Fruit fly (Drosophila melanogaster) whole organism, wandering third instar larva: ENCODE results near the gene SsRbeta.

Experiments used
- HLH106 ChIP-seq: fragments of 200-800 bp; optimal IDR thresholded peaks from 3 replicates; lab custom pipeline; 2019; ENCODE audit warnings: missing biosample characterization, mild to moderate bottlenecking, missing genetic modification characterization, moderate library complexity
- Sp1 ChIP-seq: fragments of 200-800 bp; sonication (Bioruptor generic); optimal IDR thresholded peaks from 3 replicates; lab custom pipeline; 2019; ENCODE audit warnings: missing biosample characterization, mild to moderate bottlenecking, missing genetic modification characterization, moderate library complexity
- foxo ChIP-seq, 2 experiments: fragments of 200-800 bp; sonication (Bioruptor generic); optimal IDR thresholded peaks; 2 replicates in 1 of 2; 3 replicates in 1 of 2; lab custom pipeline; 2016 to 2017; ENCODE audit warnings: missing biosample characterization in 2 of 2, missing genetic modification characterization in 2 of 2

DNA sequence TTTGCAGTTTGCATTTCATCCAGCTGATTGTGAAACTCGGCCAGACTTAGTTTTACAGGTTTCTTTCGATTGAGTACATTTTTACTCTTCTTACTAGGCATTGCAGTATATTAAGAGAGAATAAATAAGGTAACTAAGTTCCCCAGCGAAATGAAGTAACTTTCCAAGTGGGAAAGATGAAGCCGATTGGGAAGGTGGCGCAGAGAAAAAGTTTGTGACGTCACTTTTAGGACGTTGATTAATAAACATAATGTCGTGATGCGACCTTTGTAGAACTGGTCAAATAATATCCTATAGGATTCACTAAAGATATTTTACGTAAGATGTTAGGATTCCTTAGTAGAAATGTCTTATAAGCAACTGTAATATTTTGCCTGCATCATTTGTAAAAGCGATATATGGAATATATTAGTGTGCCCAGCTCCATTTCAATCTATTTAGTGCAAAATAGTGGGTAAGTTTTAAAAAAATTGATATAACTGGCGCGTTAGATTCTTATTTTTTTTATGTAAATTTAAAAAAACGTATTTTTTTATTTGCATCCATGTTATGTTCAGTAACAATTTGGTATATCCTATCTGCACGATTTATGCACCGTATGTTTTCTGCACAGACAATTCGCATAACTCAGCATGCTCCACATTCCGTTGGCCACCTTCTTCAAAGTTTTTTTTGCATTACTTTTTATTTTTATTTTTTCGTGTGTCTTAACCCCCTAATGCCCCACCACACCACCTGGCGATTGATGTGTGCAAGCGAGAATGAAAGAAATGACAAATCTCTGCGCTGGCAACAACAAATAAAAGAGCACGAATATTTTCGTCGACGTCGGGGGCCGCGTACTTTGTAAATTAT, 14.5 kb downstream of the SsRbeta start, which contains the start of gene CG32152:
- TF ChIP-seq foxo (GFP tag; optimal IDR thresholded peaks at IDR 0.05; lab: Kevin White, UChicago): no peak
- TF ChIP-seq HLH106 (tag; lab: Kevin White, UChicago): no peak
- TF ChIP-seq Sp1: no peak
